Fruit fly (Drosophila melanogaster): Measurements from ENCODE around the gene CG6652.

DNA sequence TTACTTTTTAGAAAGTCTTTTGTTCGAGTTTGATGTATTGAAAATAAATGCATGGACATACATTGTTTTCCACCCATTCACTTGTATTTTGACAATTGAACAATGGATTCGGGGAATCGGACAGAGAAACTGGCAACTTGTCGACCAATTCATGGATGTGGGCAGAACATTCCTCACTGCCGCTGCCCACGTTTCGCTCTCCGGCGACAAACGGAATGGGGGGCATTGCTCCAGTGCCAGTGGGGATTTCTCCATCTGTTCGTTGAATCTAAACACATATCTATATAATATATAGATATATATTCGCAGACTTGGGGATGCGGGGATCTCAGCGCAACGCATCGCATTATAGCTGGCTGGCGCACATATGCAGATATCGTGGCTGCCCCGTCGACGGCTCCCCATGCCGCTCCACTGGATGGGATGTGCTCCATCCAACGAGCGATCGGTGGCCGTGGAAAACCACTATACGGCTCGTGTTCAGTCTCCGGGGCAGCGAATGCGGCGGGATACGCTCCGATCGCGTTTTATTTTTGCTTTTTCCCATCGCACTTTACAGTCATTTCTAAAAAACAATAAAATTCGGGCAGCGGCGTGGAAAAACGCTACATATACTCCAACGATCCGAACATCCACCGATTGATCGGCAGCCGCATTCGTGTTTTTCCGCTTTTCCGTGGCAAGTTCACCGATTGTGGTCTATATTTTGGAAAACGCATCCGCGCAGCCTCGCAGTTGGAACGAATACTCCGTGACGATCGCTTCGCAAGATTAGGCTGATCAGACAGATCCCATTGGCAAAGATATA is 23.0 kb upstream of the CG6652 start, which contains the start of gene TpnC73F:
- TF ChIP-seq CG10348 (GFP tag; IDR thresholded peaks at IDR 0.05): no peak
- no peak for TF ChIP-seq CG17806 (tag; optimal IDR thresholded peaks at IDR 0.05)
- TF ChIP-seq rn (GFP tag; IDR thresholded peaks at IDR 0.05): no peak
- no peak for TF ChIP-seq D1 (tag; optimal IDR thresholded peaks at IDR 0.05)
